Worm (Caenorhabditis elegans): ENCODE data around the gene shw-3.

DNA sequence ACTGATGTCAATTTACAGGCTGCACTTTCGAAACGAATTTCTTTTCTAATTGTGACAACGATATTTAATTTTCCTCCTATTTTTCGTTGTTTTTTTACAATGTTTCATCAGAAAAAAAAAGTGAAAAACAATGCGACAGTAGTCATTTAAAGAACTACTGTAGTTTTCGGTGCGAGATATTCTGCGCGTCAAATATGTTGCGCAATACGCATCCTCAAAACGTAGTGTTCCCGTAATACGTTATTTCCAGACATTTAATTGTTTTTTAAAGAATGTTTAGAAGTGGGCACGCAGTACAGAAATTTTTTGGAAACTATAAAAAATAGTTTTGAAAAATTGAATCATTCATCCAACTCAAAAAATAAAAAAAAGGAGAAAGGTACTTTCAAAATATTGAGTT lies 12.9 kb downstream of the shw-3 start:
- TF ChIP-seq nhr-23 (tag; optimal IDR thresholded peaks at IDR 0.05) (no peak), fkh-10 (GFP tag; optimal IDR thresholded peaks at IDR 0.05) (no peak), egl-27 (tag; optimal IDR thresholded peaks at IDR 0.05) (no peak), fos-1 (tag; optimal IDR thresholded peaks at IDR 0.05) (no peak), unc-62 (GFP tag; optimal IDR thresholded peaks at IDR 0.05) (no peak), daf-12 (tag; optimal IDR thresholded peaks at IDR 0.05) (no peak), elt-2 (tag; optimal IDR thresholded peaks at IDR 0.05) (no peak), ztf-11 (tag; optimal IDR thresholded peaks at IDR 0.05) (no peak), skn-1 (tag; optimal IDR thresholded peaks at IDR 0.05) (no peak), lin-15B (tag; optimal IDR thresholded peaks at IDR 0.05) (no peak), pha-4 (tag; optimal IDR thresholded peaks at IDR 0.05) (no peak), unc-39 (tag; optimal IDR thresholded peaks at IDR 0.05) (no peak)

Data from whole organism, L3 larva.